Fruit fly (Drosophila melanogaster): ENCODE data around the gene CG9801.

The CG9801 gene

dm6 chr3R:8747134-8747870, at the start of gene CG9801, which contains the start of gene Nasp (continued):
- TF ChIP-seq Dp (GFP tag; optimal IDR thresholded peaks at IDR 0.05): peak; percentile 82
- TF ChIP-seq exex (tag; optimal IDR thresholded peaks at IDR 0.05): no peak
- TF ChIP-seq Ets65A (GFP tag): peak; percentile 49
- TF ChIP-seq CG10959 (GFP tag; IDR thresholded peaks at IDR 0.05): no peak
- no peak for TF ChIP-seq Six4 (GFP tag; optimal IDR thresholded peaks at IDR 0.05)
- TF ChIP-seq CG6813 (GFP tag; optimal IDR thresholded peaks at IDR 0.05): peak; percentile 4
- peak; percentile 61 for TF ChIP-seq CG34224 (GFP tag; IDR thresholded peaks at IDR 0.05; ENCODE audit: partially characterized antibody)
- no peak for TF ChIP-seq sc (optimal IDR thresholded peaks at IDR 0.05)
- no peak for TF ChIP-seq sc (GFP tag; optimal IDR thresholded peaks at IDR 0.05)
- TF ChIP-seq ATbp (GFP tag; optimal IDR thresholded peaks at IDR 0.05): no peak
- TF ChIP-seq Blimp-1 (GFP tag; optimal IDR thresholded peaks at IDR 0.05): peak; percentile 16
- TF ChIP-seq chm (GFP tag; IDR thresholded peaks at IDR 0.05): peak; percentile 74; the same call in 1 of the 2 replicates
- peak; percentile 55 for TF ChIP-seq CG9932 (GFP tag; IDR thresholded peaks at IDR 0.05)
- no peak for TF ChIP-seq Trl (optimal IDR thresholded peaks at IDR 0.05)
- TF ChIP-seq Trl (GFP tag; optimal IDR thresholded peaks at IDR 0.05): peak; percentile 42
- TF ChIP-seq CG17385 (GFP tag; optimal IDR thresholded peaks at IDR 0.05): peak; percentile 32
- no peak for TF ChIP-seq Aef1 (GFP tag; IDR thresholded peaks at IDR 0.05)
- no peak for TF ChIP-seq yki (optimal IDR thresholded peaks at IDR 0.05)
- no peak for TF ChIP-seq nerfin-1 (tag; optimal IDR thresholded peaks at IDR 0.05)
- peak; percentile 79 for TF ChIP-seq knrl (GFP tag; IDR thresholded peaks at IDR 0.05; ENCODE audit: partially characterized antibody)
- peak; percentile 18 for TF ChIP-seq CG10979 (tag; optimal IDR thresholded peaks at IDR 0.05)
- no peak for TF ChIP-seq B-H1 (GFP tag; IDR thresholded peaks at IDR 0.05)
- peak; percentile 51 for TF ChIP-seq row (GFP tag; IDR thresholded peaks at IDR 0.05)
- TF ChIP-seq Max (GFP tag; optimal IDR thresholded peaks at IDR 0.05): no peak
- TF ChIP-seq CG10267 (tag; optimal IDR thresholded peaks at IDR 0.05): peak; percentile 54
- TF ChIP-seq CG15073 (GFP tag; optimal IDR thresholded peaks at IDR 0.05): no peak
- peak; percentile 28 for TF ChIP-seq zfh2 (GFP tag; optimal IDR thresholded peaks at IDR 0.05)
- peak; percentile 75 for TF ChIP-seq CG16813 (GFP tag; IDR thresholded peaks at IDR 0.05; ENCODE audit: partially characterized antibody)
- TF ChIP-seq bsh (GFP tag; optimal IDR thresholded peaks at IDR 0.05): peak in 1 of 2 experiments; percentile 19
- TF ChIP-seq prd (optimal IDR thresholded peaks at IDR 0.05): no peak
- peak; percentile 22; the same call in 1 of the 3 replicates for TF ChIP-seq prd (GFP tag; IDR thresholded peaks at IDR 0.05)
- no peak for TF ChIP-seq luna (GFP tag; optimal IDR thresholded peaks at IDR 0.05)
- peak; percentile 14 for TF ChIP-seq CG15696 (tag; optimal IDR thresholded peaks at IDR 0.05)
- no peak for TF ChIP-seq MTF-1 (GFP tag; optimal IDR thresholded peaks at IDR 0.05; ENCODE audit: borderline replicate concordance)
- no peak for TF ChIP-seq Tbp (GFP tag; optimal IDR thresholded peaks at IDR 0.05)
- peak; percentile 15 for TF ChIP-seq NK7.1 (GFP tag; optimal IDR thresholded peaks at IDR 0.05)
- TF ChIP-seq fd64A (GFP tag; optimal IDR thresholded peaks at IDR 0.05): no peak
- no peak for TF ChIP-seq CG17612 (GFP tag; IDR thresholded peaks at IDR 0.05)
- peak; percentile 59 for TF ChIP-seq CG17186 (GFP tag; optimal IDR thresholded peaks at IDR 0.05)
- no peak for TF ChIP-seq Hand (GFP tag; optimal IDR thresholded peaks at IDR 0.05)
- TF ChIP-seq CG14050 (GFP tag; IDR thresholded peaks at IDR 0.05): no peak
- no peak for TF ChIP-seq Optix (GFP tag; IDR thresholded peaks at IDR 0.05)
- TF ChIP-seq Opbp (GFP tag; IDR thresholded peaks at IDR 0.05; ENCODE audit: partially characterized antibody): peak; percentile 77
- no peak for TF ChIP-seq toy (GFP tag; IDR thresholded peaks at IDR 0.05)
- peak; percentile 7 for TF ChIP-seq ERR (GFP tag; optimal IDR thresholded peaks at IDR 0.05)
- no peak for TF ChIP-seq pita (GFP tag; optimal IDR thresholded peaks at IDR 0.05)
- TF ChIP-seq Dad (GFP tag; optimal IDR thresholded peaks at IDR 0.05): peak; percentile 35
- no peak for TF ChIP-seq CG2202 (tag; optimal IDR thresholded peaks at IDR 0.05)
- no peak for TF ChIP-seq Side (GFP tag; optimal IDR thresholded peaks at IDR 0.05)
- TF ChIP-seq CG18262 (tag; optimal IDR thresholded peaks at IDR 0.05): no peak
- TF ChIP-seq Hr3 (GFP tag; optimal IDR thresholded peaks at IDR 0.05): no peak
